Worm (Caenorhabditis elegans): ENCODE measurements around the gene C30G7.3.

Gene C30G7.3

DNA sequence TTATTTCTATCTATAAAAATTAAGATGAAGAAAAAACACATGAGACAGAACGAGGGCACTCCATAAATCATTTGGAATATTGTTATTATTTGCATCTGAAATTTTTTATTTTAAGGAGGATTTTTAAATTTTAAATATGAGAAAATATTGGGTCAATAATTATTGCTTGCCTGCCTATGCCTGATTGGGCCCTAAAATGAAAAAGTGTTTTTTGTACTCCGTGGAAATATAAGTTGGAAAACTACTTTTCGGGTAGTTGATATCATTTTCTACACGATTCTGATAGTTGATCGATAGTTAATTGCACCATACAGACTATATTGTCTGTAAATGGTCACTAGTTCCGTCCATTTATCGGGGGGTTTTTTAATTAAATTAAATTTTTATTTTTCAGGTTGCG, 17.3 kb downstream of the C30G7.3 start, which contains the start of gene srg-55:
Gene srg-55 (minus strand): TSS at position 101 of the 400 bp plus-strand sequence.
- TF ChIP-seq ceh-82 (tag; optimal IDR thresholded peaks at IDR 0.05) (no peak), dve-1 (tag; optimal IDR thresholded peaks at IDR 0.05; ENCODE audit: insufficient read depth) (no peak), unc-130 (GFP tag; optimal IDR thresholded peaks at IDR 0.05) (no peak), daf-19 (GFP tag; conservative IDR thresholded peaks at IDR 0.05) (no peak), ctbp-1 (GFP tag; IDR thresholded peaks at IDR 0.05) (no peak), fos-1 (tag; optimal IDR thresholded peaks at IDR 0.05) (no peak), ZK546.5 (tag; optimal IDR thresholded peaks at IDR 0.05) (no peak), vab-7 (GFP tag; IDR thresholded peaks at IDR 0.05) (no peak), nhr-237 (tag; optimal IDR thresholded peaks at IDR 0.05) (no peak), nhr-102 (tag; optimal IDR thresholded peaks at IDR 0.05) (no peak), Y48G9A.11 (GFP tag; IDR thresholded peaks at IDR 0.05) (no peak), T26A8.4 (GFP tag; IDR thresholded peaks at IDR 0.05) (no peak), zfp-2 (tag; optimal IDR thresholded peaks at IDR 0.05) (no peak), hmg-1.1 (GFP tag; IDR thresholded peaks at IDR 0.05) (no peak)

DNA sequence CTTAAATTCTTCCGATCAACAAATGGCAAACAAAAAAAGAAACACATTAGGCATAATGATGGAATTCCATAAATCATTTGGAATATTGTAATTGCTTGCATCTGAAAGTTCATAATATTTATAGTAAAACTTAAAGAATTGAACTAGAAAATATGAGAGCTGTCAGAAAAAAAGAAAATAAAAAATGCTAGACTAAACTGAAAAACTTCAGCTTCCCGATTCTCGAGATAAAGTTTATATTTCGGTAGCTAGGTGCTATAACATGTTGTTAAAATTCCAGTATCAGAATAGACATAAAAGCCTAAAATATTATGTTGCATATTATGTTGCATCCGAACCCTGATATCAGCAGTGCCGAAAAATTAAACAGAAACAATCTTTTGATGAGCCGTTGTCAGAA, 21.4 kb downstream of the C30G7.3 start, which contains the start of gene srg-54:
Gene srg-54 (minus strand): TSS at position 101 of the 400 bp plus-strand sequence.
- TF ChIP-seq daf-12 (tag; optimal IDR thresholded peaks at IDR 0.05) (no peak), nhr-77 (tag; optimal IDR thresholded peaks at IDR 0.05) (no peak), F44E2.7 (GFP tag; IDR thresholded peaks at IDR 0.05) (no peak), nhr-25 (tag; optimal IDR thresholded peaks at IDR 0.05; ENCODE audit: borderline replicate concordance, insufficient read depth) (no peak), fos-1 (tag; optimal IDR thresholded peaks at IDR 0.05) (no peak), hlh-30 (tag; optimal IDR thresholded peaks at IDR 0.05; ENCODE audit: insufficient read depth) (no peak), unc-39 (tag; optimal IDR thresholded peaks at IDR 0.05) (no peak), unc-130 (GFP tag; optimal IDR thresholded peaks at IDR 0.05) (no peak)

DNA sequence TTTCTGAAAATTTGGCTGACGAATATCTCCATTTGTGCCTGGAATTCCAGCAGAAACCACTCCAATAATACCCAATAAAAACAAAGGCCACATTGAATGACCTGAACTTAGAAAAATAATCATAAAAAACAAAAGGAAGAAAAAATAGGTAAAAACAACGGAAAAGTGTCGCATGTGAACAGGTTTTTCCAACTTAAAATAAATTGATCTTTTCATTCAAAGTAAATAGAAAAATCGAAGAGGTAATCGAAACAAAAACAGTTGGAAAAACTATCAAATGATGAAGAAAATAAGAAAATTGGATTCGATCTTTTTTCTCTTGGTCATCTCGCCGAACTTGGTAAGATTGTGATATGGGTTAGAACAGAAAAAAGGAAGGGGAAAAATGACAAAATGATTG, 24.0 kb downstream of the C30G7.3 start, which contains the start of gene zmp-4:
Gene zmp-4 (minus strand): TSS at position 101 of the 400 bp plus-strand sequence.
- TF ChIP-seq mxl-2 (GFP tag; conservative IDR thresholded peaks at IDR 0.05) (no peak), dpl-1 (GFP tag; optimal IDR thresholded peaks at IDR 0.05) (no peak), madf-9 (GFP tag; conservative IDR thresholded peaks at IDR 0.05) (no peak), D1046.2 (GFP tag; IDR thresholded peaks at IDR 0.05) (no peak), ztf-7 (tag; optimal IDR thresholded peaks at IDR 0.05) (no peak), nhr-28 (tag; optimal IDR thresholded peaks at IDR 0.05) (no peak), ZK337.2 (GFP tag; IDR thresholded peaks at IDR 0.05) (no peak), attf-4 (tag; optimal IDR thresholded peaks at IDR 0.05) (no peak), ceh-44 (GFP tag; IDR thresholded peaks at IDR 0.05) (no peak), madf-5 (GFP tag; IDR thresholded peaks at IDR 0.05) (no peak), ama-1 (optimal IDR thresholded peaks at IDR 0.05) (no peak), F10B5.3 (tag; optimal IDR thresholded peaks at IDR 0.05) (no peak), hif-1 (tag; optimal IDR thresholded peaks at IDR 0.05) (no peak)

- no peak for TF ChIP-seq Y105C5A.15 (GFP tag; IDR thresholded peaks at IDR 0.05)
- no peak for TF ChIP-seq ceh-28 (tag; optimal IDR thresholded peaks at IDR 0.05)
- no peak for TF ChIP-seq hlh-11 (tag; optimal IDR thresholded peaks at IDR 0.05)
- no peak for TF ChIP-seq F10B5.3 (tag; optimal IDR thresholded peaks at IDR 0.05)
- no peak for TF ChIP-seq mxl-2 (GFP tag; conservative IDR thresholded peaks at IDR 0.05)
- TF ChIP-seq ctbp-1 (GFP tag; IDR thresholded peaks at IDR 0.05), result no peak
- TF ChIP-seq php-3 (GFP tag; IDR thresholded peaks at IDR 0.05), result no peak
- TF ChIP-seq snpc-4 (tag; optimal IDR thresholded peaks at IDR 0.05), result no peak
- no peak for TF ChIP-seq ceh-44 (GFP tag; IDR thresholded peaks at IDR 0.05)
- TF ChIP-seq nhr-48 (tag; optimal IDR thresholded peaks at IDR 0.05), result no peak
- TF ChIP-seq lir-3 (tag; optimal IDR thresholded peaks at IDR 0.05), result no peak
- no peak for TF ChIP-seq nhr-6 (tag; optimal IDR thresholded peaks at IDR 0.05)
- TF ChIP-seq zfp-2 (tag; optimal IDR thresholded peaks at IDR 0.05), result no peak
- TF ChIP-seq R02D3.7 (tag; optimal IDR thresholded peaks at IDR 0.05), result no peak
- no peak for TF ChIP-seq nhr-111 (GFP tag; optimal IDR thresholded peaks at IDR 0.05)
- TF ChIP-seq unc-130 (GFP tag; optimal IDR thresholded peaks at IDR 0.05), result no peak
- no peak for TF ChIP-seq rbr-2 (tag; optimal IDR thresholded peaks at IDR 0.05)
- TF ChIP-seq zag-1 (tag; optimal IDR thresholded peaks at IDR 0.05), result no peak
- no peak for TF ChIP-seq ceh-20 (GFP tag; IDR thresholded peaks at IDR 0.05)
Measured at ce11 chrV:14915599-14915998, 29.9 kb downstream of the C30G7.3 start, which contains the start of gene H12D21.11. H12D21.11 (plus strand) TSS chrV:14915899.

Data from whole organism, L4 larva.